Comparison of ENCODE assay signal across 2 worm cellular contexts in the genomic region with DNA sequence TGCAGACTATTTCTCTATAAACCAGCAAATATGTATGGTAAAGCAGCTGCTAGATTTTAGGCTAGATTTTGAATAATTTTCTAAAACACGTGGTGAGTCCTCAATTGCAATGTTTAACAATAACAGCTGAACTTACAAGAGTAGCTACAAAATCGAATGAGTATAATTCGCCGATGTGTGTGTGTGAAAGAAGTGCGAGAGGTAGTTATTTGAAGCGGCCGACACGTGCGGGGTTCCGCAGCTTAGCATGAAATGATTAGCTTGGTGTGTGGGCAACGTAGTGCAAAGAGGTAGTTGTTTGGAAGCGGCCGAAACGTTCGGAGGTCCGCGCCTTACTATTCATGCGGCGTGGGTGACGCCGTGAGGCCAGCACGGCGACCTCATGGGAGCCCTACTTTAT.
TF ChIP-seq lines count a peak whose summit lies in the region.

No protein-coding gene starts in this region.

TF ChIP-seq in whole organism, L4 larva, 104 proteins besides CTCF, POLR2A, EP300 and RAD21:
- TF ChIP-seq aha-1 (tag; lab: Kevin White, UChicago): peak; percentile 8
- no peak for TF ChIP-seq hif-1 (tag; optimal IDR thresholded peaks at IDR 0.05; lab: Kevin White, UChicago)
TF ChIP-seq in whole organism, L4 larva: peak in this region for 1.

TF ChIP-seq in whole organism, young adult, 124 proteins besides CTCF, POLR2A, EP300 and RAD21:
- 0 out of 2 replicates have a peak, but pooled peaks have one; percentile 43 for TF ChIP-seq F37B4.10 (GFP tag; IDR thresholded peaks at IDR 0.05; lab: Robert Waterston, UW)
- TF ChIP-seq snpc-4 (GFP tag; optimal IDR thresholded peaks at IDR 0.05; lab: Kevin White, UChicago): no peak
- peak in 2 of 4 experiments; percentile 51 to 75 for TF ChIP-seq snpc-4 (tag; optimal IDR thresholded peaks at IDR 0.05; lab: Kevin White, UChicago)
- TF ChIP-seq lin-54 (GFP tag; optimal IDR thresholded peaks at IDR 0.05; lab: Kevin White, UChicago): no peak
- 0 out of 2 replicates have a peak, but pooled peaks have one; percentile 28 for TF ChIP-seq hsf-1 (GFP tag; IDR thresholded peaks at IDR 0.05; lab: Robert Waterston, UW)
